Fruit fly (Drosophila melanogaster) whole organism, adult: ENCODE data around the gene CG14995.

Experiments used
- CG11617 ChIP-seq: fragments of 200-800 bp; sonication (Bioruptor generic); optimal IDR thresholded peaks from 2 replicates; lab custom pipeline; 2017; ENCODE audit warnings: mild to moderate bottlenecking, missing biosample characterization, missing genetic modification reagents, missing genetic modification characterization
- CG1620 ChIP-seq: fragments of 200-800 bp; sonication (Bioruptor generic); optimal IDR thresholded peaks from 2 replicates; lab custom pipeline; 2016; ENCODE audit warnings: missing biosample characterization, missing genetic modification characterization
- CG33017 ChIP-seq: fragments of 200-800 bp; sonication (Bioruptor generic); optimal IDR thresholded peaks from 2 replicates; lab custom pipeline; 2018; ENCODE audit warnings: missing biosample characterization, mild to moderate bottlenecking, missing genetic modification characterization, moderate library complexity
- CG7045 ChIP-seq: fragments of 200-800 bp; sonication (Bioruptor generic); optimal IDR thresholded peaks from 2 replicates; lab custom pipeline; 2017; ENCODE audit warnings: missing biosample characterization, mild to moderate bottlenecking, missing genetic modification characterization
- CG7101 ChIP-seq: fragments of 200-800 bp; sonication (Bioruptor generic); optimal IDR thresholded peaks from 2 replicates; lab custom pipeline; 2018; ENCODE audit warnings: missing biosample characterization, mild to moderate bottlenecking, missing genetic modification characterization, moderate library complexity
- Hr96 ChIP-seq: fragments of 200-800 bp; sonication (Bioruptor generic); optimal IDR thresholded peaks from 2 replicates; lab custom pipeline; 2016; ENCODE audit warnings: missing biosample characterization, missing genetic modification characterization
- Mnt ChIP-seq: fragments of 200-800 bp; sonication (Bioruptor generic); optimal IDR thresholded peaks from 2 replicates; lab custom pipeline; 2016; ENCODE audit warnings: missing biosample characterization, mild to moderate bottlenecking, missing genetic modification characterization
- cnc ChIP-seq, 2 experiments: fragments of >200 bp; optimal IDR thresholded peaks; 2 replicates each; lab custom pipeline; 2017
- kay ChIP-seq: fragments of 200-800 bp; sonication (Bioruptor generic); peaks from one replicate; lab custom pipeline; 2016; ENCODE audit warnings: missing biosample characterization, missing genetic modification characterization, borderline replicate concordance
- ovo ChIP-seq: fragments of 200-800 bp; sonication (Bioruptor generic); optimal IDR thresholded peaks from 2 replicates; lab custom pipeline; 2016; ENCODE audit warnings: missing biosample characterization, missing genetic modification characterization
- pad ChIP-seq: fragments of 200-800 bp; sonication (Bioruptor generic); optimal IDR thresholded peaks from 3 replicates; lab custom pipeline; 2017; ENCODE audit warnings: missing biosample characterization, missing genetic modification characterization, mild to moderate bottlenecking, moderate library complexity, missing genetic modification reagents

- TF ChIP-seq CG11617 (GFP tag; lab: Kevin White, UChicago) (no peak), pad (GFP tag; lab: Kevin White, UChicago) (no peak), cnc (optimal IDR thresholded peaks at IDR 0.05; lab: Kevin White, UChicago) (no peak), Hr96 (GFP tag; lab: Kevin White, UChicago) (no peak), CG1620 (GFP tag; lab: Kevin White, UChicago) (no peak), CG7045 (GFP tag; lab: Kevin White, UChicago) (no peak), Mnt (GFP tag; lab: Kevin White, UChicago) (no peak), kay (GFP tag; lab: Kevin White, UChicago) (no peak), CG33017 (no peak), CG7101 (tag; lab: Kevin White, UChicago) (no peak), ovo (GFP tag; lab: Kevin White, UChicago) (no peak)
These were observed 45.4 kb upstream of the CG14995 start, which contains the start of gene CG1299 for dm6 chr3L:4148406-4148975.
